Worm (Caenorhabditis elegans): ENCODE data around the gene T22E5.6.

T22E5.6 gene

ce11 chrX:6391491-6391890 is 24.7 kb downstream of the T22E5.6 start, which contains the start of gene igcm-2:
TSS of gene igcm-2 (minus strand) at chrX:6391591.
- TF ChIP-seq alr-1 (tag; optimal IDR thresholded peaks at IDR 0.05; ENCODE audit: borderline replicate concordance) (no peak), ceh-90 (tag; optimal IDR thresholded peaks at IDR 0.05) (no peak), blmp-1 (tag; optimal IDR thresholded peaks at IDR 0.05) (no peak), ces-1 (GFP tag; optimal IDR thresholded peaks at IDR 0.05) (no peak), pax-3 (tag; optimal IDR thresholded peaks at IDR 0.05) (no peak), nhr-85 (tag) (no peak), nhr-47 (tag; optimal IDR thresholded peaks at IDR 0.05) (no peak), nhr-71 (tag; optimal IDR thresholded peaks at IDR 0.05) (no peak), ceh-82 (tag; optimal IDR thresholded peaks at IDR 0.05) (no peak), unc-62 (GFP tag; optimal IDR thresholded peaks at IDR 0.05) (no peak), lir-3 (tag; optimal IDR thresholded peaks at IDR 0.05; ENCODE audit: poor library complexity) (no peak), fos-1 (tag; optimal IDR thresholded peaks at IDR 0.05) (no peak), nhr-11 (tag; optimal IDR thresholded peaks at IDR 0.05) (no peak), elt-3 (tag; optimal IDR thresholded peaks at IDR 0.05) (no peak), C34B4.2 (tag; optimal IDR thresholded peaks at IDR 0.05) (no peak), ceh-63 (GFP tag; optimal IDR thresholded peaks at IDR 0.05) (no peak)

DNA sequence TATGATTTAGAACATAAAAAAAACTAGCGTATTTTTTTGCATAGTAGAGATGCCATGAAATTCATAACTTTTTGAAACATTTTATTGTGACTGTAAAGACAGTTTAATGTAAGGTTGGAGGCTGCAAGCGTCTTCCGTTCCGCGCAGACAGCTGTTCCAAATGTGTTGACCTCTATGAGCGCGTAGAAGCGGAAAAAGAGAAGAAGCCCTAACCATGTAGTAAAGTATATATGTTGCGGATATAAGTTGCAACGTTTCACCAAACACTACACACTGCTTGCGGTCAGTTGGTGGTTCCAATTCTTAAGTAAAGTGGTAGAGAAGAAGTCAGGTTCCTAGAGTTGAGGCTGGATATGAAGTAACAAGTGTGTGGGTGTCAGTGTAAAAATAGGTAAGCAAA is 27.6 kb downstream of the T22E5.6 start:
- TF ChIP-seq nhr-85 (tag) (no peak), ces-1 (GFP tag; optimal IDR thresholded peaks at IDR 0.05) (no peak), tlp-1 (tag; optimal IDR thresholded peaks at IDR 0.05) (no peak)

DNA sequence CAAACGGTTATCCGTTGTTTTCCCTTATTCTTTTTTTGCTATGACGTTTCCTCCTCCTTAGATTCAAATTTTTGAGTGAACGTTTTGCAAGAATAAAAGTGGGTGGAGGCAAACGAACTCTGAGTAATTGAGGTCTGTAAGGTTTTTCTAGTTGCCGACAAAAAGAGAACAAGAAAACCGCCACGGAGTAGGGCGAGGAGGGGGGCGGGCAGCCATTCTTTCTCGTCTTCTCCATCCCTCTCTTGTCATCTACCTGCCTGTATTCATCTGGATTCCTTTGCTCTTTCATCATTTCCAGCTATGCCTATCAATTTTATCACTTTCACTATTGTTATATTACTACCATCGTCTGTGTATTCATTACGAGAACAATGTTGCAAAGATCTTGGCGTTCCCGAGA is 31.0 kb downstream of the T22E5.6 start, which contains the start of gene igdb-3:
igdb-3 (plus strand) TSS at position 301 of the 400 bp plus-strand sequence.
- no peak for TF ChIP-seq nhr-71 (tag; optimal IDR thresholded peaks at IDR 0.05)
- no peak for TF ChIP-seq blmp-1 (tag; optimal IDR thresholded peaks at IDR 0.05)
- no peak for TF ChIP-seq ets-5 (GFP tag; IDR thresholded peaks at IDR 0.05)
- no peak for TF ChIP-seq aha-1 (tag; optimal IDR thresholded peaks at IDR 0.05)
- no peak for TF ChIP-seq lin-14 (GFP tag; optimal IDR thresholded peaks at IDR 0.05)
- TF ChIP-seq hlh-4 (tag; optimal IDR thresholded peaks at IDR 0.05) = no peak
- no peak for TF ChIP-seq skn-1 (tag; optimal IDR thresholded peaks at IDR 0.05)
- no peak for TF ChIP-seq C04F5.9 (tag; optimal IDR thresholded peaks at IDR 0.05)
- TF ChIP-seq ceh-63 (GFP tag; optimal IDR thresholded peaks at IDR 0.05) = no peak
- no peak for TF ChIP-seq elt-3 (tag; optimal IDR thresholded peaks at IDR 0.05)
- no peak for TF ChIP-seq sup-37 (GFP tag; optimal IDR thresholded peaks at IDR 0.05)
- TF ChIP-seq jun-1 (tag; optimal IDR thresholded peaks at IDR 0.05) = no peak
- no peak for TF ChIP-seq nhr-237 (tag; optimal IDR thresholded peaks at IDR 0.05)
- TF ChIP-seq egl-27 (tag; optimal IDR thresholded peaks at IDR 0.05) = no peak
- TF ChIP-seq unc-62 (GFP tag; optimal IDR thresholded peaks at IDR 0.05) = no peak
- no peak for TF ChIP-seq ceh-8 (GFP tag; optimal IDR thresholded peaks at IDR 0.05)
- no peak for TF ChIP-seq ztf-11 (tag; optimal IDR thresholded peaks at IDR 0.05)
- TF ChIP-seq unc-98 (GFP tag; IDR thresholded peaks at IDR 0.05) = no peak

ce11 chrX:6384537-6384936 is 31.7 kb downstream of the T22E5.6 start:
- TF ChIP-seq fkh-8 (tag; optimal IDR thresholded peaks at IDR 0.05) (no peak), efl-1 (optimal IDR thresholded peaks at IDR 0.05) (no peak), efl-1 (GFP tag; optimal IDR thresholded peaks at IDR 0.05 in 1 of 2) (peak in 1 of 2 experiments; percentile 19)

DNA sequence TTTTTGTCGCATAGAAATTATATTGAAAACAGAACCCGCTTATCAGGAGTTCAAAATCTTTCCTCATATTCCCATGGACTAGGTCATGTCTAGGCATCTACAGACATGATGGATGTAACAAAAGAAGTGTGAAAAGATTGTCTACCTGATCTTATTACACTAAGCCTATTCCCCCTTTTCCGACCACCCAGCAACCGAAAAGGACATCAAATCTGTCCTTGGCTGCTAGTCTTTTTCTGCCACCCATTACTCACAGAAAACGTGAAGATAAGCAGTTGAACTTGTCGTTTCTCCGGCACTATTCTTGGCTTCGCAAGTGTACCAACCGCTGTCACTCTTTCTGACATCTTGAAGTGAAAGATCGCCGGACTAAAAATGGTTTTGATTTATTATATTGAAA is 33.3 kb downstream of the T22E5.6 start:
- TF ChIP-seq lin-14 (GFP tag; optimal IDR thresholded peaks at IDR 0.05) (peak; percentile 19), mef-2 (tag; optimal IDR thresholded peaks at IDR 0.05) (no peak), nhr-11 (tag; optimal IDR thresholded peaks at IDR 0.05) (no peak), ets-5 (GFP tag; IDR thresholded peaks at IDR 0.05) (no peak), unc-98 (GFP tag; IDR thresholded peaks at IDR 0.05) (no peak), rnt-1 (tag; optimal IDR thresholded peaks at IDR 0.05) (no peak), pag-3 (tag; optimal IDR thresholded peaks at IDR 0.05; ENCODE audit: borderline replicate concordance, insufficient read depth) (no peak), hpl-2 (GFP tag; optimal IDR thresholded peaks at IDR 0.05) (no peak), lin-15B (tag; optimal IDR thresholded peaks at IDR 0.05) (no peak), sup-37 (GFP tag; optimal IDR thresholded peaks at IDR 0.05) (no peak), grh-1 (GFP tag; IDR thresholded peaks at IDR 0.05) (no peak), dpl-1 (GFP tag; optimal IDR thresholded peaks at IDR 0.05) (no peak), irx-1 (tag; optimal IDR thresholded peaks at IDR 0.05) (no peak), nhr-85 (tag) (peak; percentile 77)
